Fruit fly (Drosophila melanogaster): ENCODE results near the gene Mbs.

Mbs gene

dm6 chr3L:16113607-16114337 is 62.0 kb downstream of the Mbs start (continued):
- TF ChIP-seq eg (GFP tag; IDR thresholded peaks at IDR 0.05) (peak; percentile 90; the same call in 2 of the 3 replicates), Gug (GFP tag; IDR thresholded peaks at IDR 0.05) (peak; percentile 77), spab (GFP tag; optimal IDR thresholded peaks at IDR 0.05) (no peak), Sox14 (GFP tag; optimal IDR thresholded peaks at IDR 0.05) (peak; percentile 92), CG7368 (GFP tag; optimal IDR thresholded peaks at IDR 0.05) (peak; percentile 85), Sox102F (GFP tag; optimal IDR thresholded peaks at IDR 0.05) (peak; percentile 83), CG3032 (tag; optimal IDR thresholded peaks at IDR 0.05) (peak; percentile 80), Ets96B (tag; optimal IDR thresholded peaks at IDR 0.05) (peak; percentile 82), Blimp-1 (GFP tag; optimal IDR thresholded peaks at IDR 0.05) (peak; percentile 68), CG6808 (GFP tag; optimal IDR thresholded peaks at IDR 0.05) (no peak), Smox (GFP tag; optimal IDR thresholded peaks at IDR 0.05) (no peak), CG4318 (GFP tag; optimal IDR thresholded peaks at IDR 0.05) (no peak), CG8632 (GFP tag; optimal IDR thresholded peaks at IDR 0.05) (peak; percentile 80), CG15336 (GFP tag; IDR thresholded peaks at IDR 0.05) (peak; percentile 87), Hr4 (GFP tag; optimal IDR thresholded peaks at IDR 0.05) (peak; percentile 88), CG3919 (GFP tag; optimal IDR thresholded peaks at IDR 0.05) (peak; percentile 86), dsx (GFP tag; optimal IDR thresholded peaks at IDR 0.05; ENCODE audit: poor library complexity, severe bottlenecking) (peak; percentile 73), CG11294 (GFP tag; IDR thresholded peaks at IDR 0.05) (peak; percentile 62; the same call in 1 of the 2 replicates)

- TF ChIP-seq CG8632 (GFP tag; optimal IDR thresholded peaks at IDR 0.05), result no peak
- TF ChIP-seq CG4318 (GFP tag; optimal IDR thresholded peaks at IDR 0.05), result no peak
- TF ChIP-seq CG6792 (GFP tag; optimal IDR thresholded peaks at IDR 0.05), result no peak
- no peak for TF ChIP-seq dsx (GFP tag; optimal IDR thresholded peaks at IDR 0.05; ENCODE audit: poor library complexity, severe bottlenecking)
- no peak for TF ChIP-seq ss (GFP tag; optimal IDR thresholded peaks at IDR 0.05)
- no peak for TF ChIP-seq Hr39 (GFP tag; optimal IDR thresholded peaks at IDR 0.05)
- TF ChIP-seq salr (GFP tag; optimal IDR thresholded peaks at IDR 0.05), result no peak
- TF ChIP-seq dac (GFP tag; optimal IDR thresholded peaks at IDR 0.05), result no peak
- TF ChIP-seq CG10669 (GFP tag; optimal IDR thresholded peaks at IDR 0.05), result no peak
- no peak for TF ChIP-seq Hr38 (GFP tag; optimal IDR thresholded peaks at IDR 0.05)
- TF ChIP-seq Sox15 (GFP tag; optimal IDR thresholded peaks at IDR 0.05), result no peak
- TF ChIP-seq svp (GFP tag), result no peak
- no peak for TF ChIP-seq Lpt (GFP tag; optimal IDR thresholded peaks at IDR 0.05)
- TF ChIP-seq pdm3 (GFP tag; optimal IDR thresholded peaks at IDR 0.05), result no peak
- TF ChIP-seq esn (GFP tag; optimal IDR thresholded peaks at IDR 0.05), result no peak
- no peak for TF ChIP-seq CG3032 (tag; optimal IDR thresholded peaks at IDR 0.05)
- TF ChIP-seq Hr4 (GFP tag; optimal IDR thresholded peaks at IDR 0.05), result no peak
- TF ChIP-seq vri (GFP tag; optimal IDR thresholded peaks at IDR 0.05), result no peak
Observed at dm6 chr3L:16121791-16122190, 70.0 kb downstream of the Mbs start, which contains the start of gene Strump. Gene Strump (plus strand): TSS chr3L:16122002.

- TF ChIP-seq Sox14 (GFP tag; optimal IDR thresholded peaks at IDR 0.05) (peak; percentile 96), fd59A (GFP tag; optimal IDR thresholded peaks at IDR 0.05) (peak; percentile 78), CG11294 (GFP tag; IDR thresholded peaks at IDR 0.05) (peak; percentile 66; the same call in 1 of the 2 replicates), CG1621 (tag; optimal IDR thresholded peaks at IDR 0.05) (no peak), dsx (GFP tag; optimal IDR thresholded peaks at IDR 0.05; ENCODE audit: poor library complexity, severe bottlenecking) (peak; percentile 83), Sox102F (GFP tag; optimal IDR thresholded peaks at IDR 0.05) (peak; percentile 97), lz (GFP tag; optimal IDR thresholded peaks at IDR 0.05) (peak; percentile 95), CG6792 (GFP tag; optimal IDR thresholded peaks at IDR 0.05) (peak; percentile 92), CG6808 (GFP tag; optimal IDR thresholded peaks at IDR 0.05) (peak; percentile 83), Lpt (GFP tag; optimal IDR thresholded peaks at IDR 0.05) (peak; percentile 86), net (GFP tag; optimal IDR thresholded peaks at IDR 0.05) (no peak), CG16779 (tag; optimal IDR thresholded peaks at IDR 0.05) (no peak), Ets96B (tag; optimal IDR thresholded peaks at IDR 0.05) (peak; percentile 83), CG31627 (GFP tag; optimal IDR thresholded peaks at IDR 0.05) (peak; percentile 96), CG8319 (GFP tag; optimal IDR thresholded peaks at IDR 0.05) (peak; percentile 86), salr (GFP tag; optimal IDR thresholded peaks at IDR 0.05) (no peak), CG6163 (GFP tag; IDR thresholded peaks at IDR 0.05) (no peak; the same call in 1 of the 3 replicates), svp (GFP tag) (peak; percentile 99), Hr4 (GFP tag; optimal IDR thresholded peaks at IDR 0.05) (peak; percentile 94), fd85E (GFP tag; optimal IDR thresholded peaks at IDR 0.05) (no peak), CG6276 (GFP tag; optimal IDR thresholded peaks at IDR 0.05) (no peak), dac (GFP tag; optimal IDR thresholded peaks at IDR 0.05) (no peak), Blimp-1 (GFP tag; optimal IDR thresholded peaks at IDR 0.05) (peak; percentile 71), Smox (GFP tag; optimal IDR thresholded peaks at IDR 0.05) (peak; percentile 94), acj6 (GFP tag; optimal IDR thresholded peaks at IDR 0.05) (peak; percentile 92), Eip93F (GFP tag; optimal IDR thresholded peaks at IDR 0.05) (no peak), CG34406 (GFP tag; optimal IDR thresholded peaks at IDR 0.05) (peak; percentile 87)
Observed at dm6 chr3L:16128481-16128972, 76.8 kb downstream of the Mbs start, which contains the start of gene Pgm1. Gene Pgm1 (minus strand): TSS chr3L:16128531.

Measured in whole organism, prepupa.